Worm (Caenorhabditis elegans) whole organism, L3 larva: Measurements from ENCODE around the gene Y39A1A.24.
A peak's percentile ranks its signal among the peaks of the same experiment; 100 is the strongest.

Experiments
- R02D3.7 ChIP-seq: fragments of 150-350 bp; optimal IDR thresholded peaks from 2 replicates; lab custom pipeline; 2014; ENCODE audit warnings: missing biosample characterization, missing genetic modification characterization
- ZK546.5 ChIP-seq: sonication (generic microtip); optimal IDR thresholded peaks from 2 replicates; lab custom pipeline; 2017; ENCODE audit warnings: missing biosample characterization, missing genetic modification characterization
- aly-2 ChIP-seq: fragments of 150-350 bp; optimal IDR thresholded peaks from 2 replicates; lab custom pipeline; 2014; ENCODE audit warnings: missing biosample characterization, missing genetic modification characterization
- ceh-16 ChIP-seq: sonication (generic microtip); optimal IDR thresholded peaks from 2 replicates; lab custom pipeline; 2017; ENCODE audit warnings: missing biosample characterization, missing genetic modification characterization
- ceh-28 ChIP-seq: fragments of 150-350 bp; optimal IDR thresholded peaks from 2 replicates; lab custom pipeline; 2014; ENCODE audit warnings: missing biosample characterization, missing genetic modification reagents, missing genetic modification characterization
- ceh-82 ChIP-seq: fragments of 150-350 bp; optimal IDR thresholded peaks from 2 replicates; lab custom pipeline; 2014; ENCODE audit warnings: missing biosample characterization, missing genetic modification characterization
- ceh-9 ChIP-seq: sonication (generic microtip); optimal IDR thresholded peaks from 2 replicates; lab custom pipeline; 2018; ENCODE audit warnings: missing biosample characterization, missing genetic modification characterization
- elt-2 ChIP-seq: sonication (generic microtip); optimal IDR thresholded peaks from 2 replicates; lab custom pipeline; 2016; ENCODE audit warnings: missing genetic modification reagents, mild to moderate bottlenecking, missing genetic modification characterization, missing compliant biosample characterization
- elt-3 ChIP-seq, 3 experiments: fragments of 150-350 bp in 1 of 3; sonication (generic microtip) in 2 of 3; optimal IDR thresholded peaks; 2 replicates in 2 of 3; 4 replicates in 1 of 3; lab custom pipeline; 2014 to 2017; ENCODE audit warnings: missing biosample characterization in 3 of 3, missing genetic modification characterization in 3 of 3
- eor-1 ChIP-seq, 2 experiments: fragments of 150-350 bp; optimal IDR thresholded peaks; 2 replicates each; lab custom pipeline; 2014 to 2018; ENCODE audit warnings: missing biosample characterization in 2 of 2, missing genetic modification characterization in 2 of 2
- fkh-10 ChIP-seq: sonication (generic microtip); optimal IDR thresholded peaks from 2 replicates; lab custom pipeline; 2017; ENCODE audit warnings: missing biosample characterization, missing genetic modification reagents, missing genetic modification characterization
- fos-1 ChIP-seq: fragments of 150-350 bp; optimal IDR thresholded peaks from 2 replicates; lab custom pipeline; 2014; ENCODE audit warnings: missing biosample characterization, missing genetic modification characterization
- hmg-11 ChIP-seq: sonication (generic microtip); optimal IDR thresholded peaks from 2 replicates; lab custom pipeline; 2016; ENCODE audit warnings: missing genetic modification characterization, missing compliant biosample characterization
- jun-1 ChIP-seq: fragments of 150-350 bp; optimal IDR thresholded peaks from 2 replicates; lab custom pipeline; 2014; ENCODE audit warnings: missing biosample characterization, missing genetic modification reagents, missing genetic modification characterization
- lin-15B ChIP-seq: fragments of 150-350 bp; optimal IDR thresholded peaks from 2 replicates; lab custom pipeline; 2014; ENCODE audit warnings: missing biosample characterization, missing genetic modification characterization
- lin-39 ChIP-seq: fragments of 150-350 bp; optimal IDR thresholded peaks from 2 replicates; lab custom pipeline; 2018; ENCODE audit warnings: missing biosample characterization, missing genetic modification reagents, missing genetic modification characterization
- mml-1 ChIP-seq: fragments of 150-350 bp; sonication (generic microtip); optimal IDR thresholded peaks from 3 replicates; lab custom pipeline; 2014; ENCODE audit warnings: missing biosample characterization, missing genetic modification characterization
- nhr-11 ChIP-seq: fragments of 150-350 bp; optimal IDR thresholded peaks from 2 replicates; lab custom pipeline; 2014; ENCODE audit warnings: missing biosample characterization, missing genetic modification characterization
- nhr-23 ChIP-seq: fragments of 150-350 bp; optimal IDR thresholded peaks from 2 replicates; lab custom pipeline; 2014; ENCODE audit warnings: missing biosample characterization, missing genetic modification reagents, missing genetic modification characterization
- nhr-237 ChIP-seq: fragments of 150-350 bp; optimal IDR thresholded peaks from 2 replicates; lab custom pipeline; 2014; ENCODE audit warnings: missing biosample characterization, missing genetic modification characterization
- nhr-25 ChIP-seq: sonication (generic microtip); optimal IDR thresholded peaks from 2 replicates; lab custom pipeline; 2017; ENCODE audit warnings: missing biosample characterization, missing genetic modification characterization
- nhr-43 ChIP-seq: sonication (generic microtip); optimal IDR thresholded peaks from 2 replicates; lab custom pipeline; 2016; ENCODE audit warnings: mild to moderate bottlenecking, missing genetic modification characterization, missing compliant biosample characterization; ENCODE audit not compliant: poor library complexity, severe bottlenecking
- nhr-67 ChIP-seq: fragments of 150-350 bp; optimal IDR thresholded peaks from 2 replicates; lab custom pipeline; 2014; ENCODE audit warnings: missing biosample characterization, missing genetic modification characterization
- nhr-76 ChIP-seq: fragments of 150-350 bp; sonication (generic microtip); optimal IDR thresholded peaks from 5 replicates; lab custom pipeline; 2014; ENCODE audit warnings: missing biosample characterization, missing genetic modification characterization
- nhr-77 ChIP-seq: fragments of 150-350 bp; optimal IDR thresholded peaks from 2 replicates; lab custom pipeline; 2014; ENCODE audit warnings: missing biosample characterization, missing genetic modification characterization
- pha-4 ChIP-seq: fragments of 150-350 bp; optimal IDR thresholded peaks from 2 replicates; lab custom pipeline; 2014; ENCODE audit warnings: missing biosample characterization, missing genetic modification reagents, missing genetic modification characterization
- skn-1 ChIP-seq: fragments of 150-350 bp; optimal IDR thresholded peaks from 2 replicates; lab custom pipeline; 2014; ENCODE audit warnings: missing biosample characterization, missing genetic modification characterization
- snpc-4 ChIP-seq: fragments of 150-350 bp; optimal IDR thresholded peaks from 2 replicates; lab custom pipeline; 2014; ENCODE audit warnings: missing biosample characterization, missing genetic modification characterization
- tbx-2 ChIP-seq: sonication (generic microtip); optimal IDR thresholded peaks from 2 replicates; lab custom pipeline; 2016; ENCODE audit warnings: mild to moderate bottlenecking, missing genetic modification characterization, missing compliant biosample characterization
- unc-39 ChIP-seq: sonication (generic microtip); optimal IDR thresholded peaks from 4 replicates; lab custom pipeline; 2017; ENCODE audit warnings: missing biosample characterization, missing genetic modification characterization
- zag-1 ChIP-seq: fragments of 150-350 bp; optimal IDR thresholded peaks from 2 replicates; lab custom pipeline; 2014; ENCODE audit warnings: missing biosample characterization, missing genetic modification characterization
- ztf-11 ChIP-seq: fragments of 150-350 bp; optimal IDR thresholded peaks from 2 replicates; lab custom pipeline; 2014; ENCODE audit warnings: missing biosample characterization, missing genetic modification characterization
- ztf-4 ChIP-seq: fragments of 150-350 bp; optimal IDR thresholded peaks from 2 replicates; lab custom pipeline; 2014; ENCODE audit warnings: missing biosample characterization, missing genetic modification characterization

The Y39A1A.24 gene

ce11 chrIII:10577782-10578181 is 34.7 kb upstream of the Y39A1A.24 start:
- no peak for TF ChIP-seq ZK546.5 (tag; lab: Kevin White, UChicago)
- peak; percentile 49 for TF ChIP-seq nhr-25 (tag; lab: Kevin White, UChicago)

DNA sequence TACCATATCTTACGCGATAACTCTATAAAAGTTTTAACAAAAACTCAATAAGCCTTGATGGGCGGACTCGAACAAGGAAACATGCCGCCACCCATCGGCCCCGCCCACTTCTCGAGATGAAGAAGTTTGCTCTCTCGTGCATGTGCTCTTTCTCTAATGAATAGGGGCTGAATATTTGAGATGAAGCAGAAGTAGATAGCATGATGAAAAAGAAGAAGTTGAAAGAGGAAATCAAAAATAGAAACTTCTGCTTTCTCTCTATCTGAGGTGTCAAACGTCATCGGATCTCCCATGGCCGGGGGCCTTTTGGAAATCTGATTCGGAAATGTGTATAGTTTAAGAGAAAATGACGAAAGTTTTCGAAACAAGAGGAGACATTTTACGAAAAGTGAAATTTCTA is 33.6 kb upstream of the Y39A1A.24 start:
- no peak for TF ChIP-seq jun-1
- no peak for TF ChIP-seq tbx-2 (tag; lab: Kevin White, UChicago)
- TF ChIP-seq ztf-11 (tag; lab: Kevin White, UChicago) = no peak
- no peak for TF ChIP-seq elt-3 (tag; optimal IDR thresholded peaks at IDR 0.05; lab: Kevin White, UChicago)
- no peak for TF ChIP-seq fos-1 (tag; lab: Kevin White, UChicago)
- TF ChIP-seq skn-1 (tag; lab: Kevin White, UChicago) = no peak
- TF ChIP-seq aly-2 (tag; lab: Kevin White, UChicago) = no peak
- no peak for TF ChIP-seq pha-4
- TF ChIP-seq ceh-28 (tag; lab: Kevin White, UChicago) = no peak
- TF ChIP-seq ztf-4 (tag; lab: Kevin White, UChicago) = no peak
- no peak for TF ChIP-seq ceh-16
- TF ChIP-seq nhr-76 (tag; lab: Kevin White, UChicago) = no peak
- no peak for TF ChIP-seq mml-1 (tag; lab: Kevin White, UChicago)
- TF ChIP-seq hmg-11 = no peak

DNA sequence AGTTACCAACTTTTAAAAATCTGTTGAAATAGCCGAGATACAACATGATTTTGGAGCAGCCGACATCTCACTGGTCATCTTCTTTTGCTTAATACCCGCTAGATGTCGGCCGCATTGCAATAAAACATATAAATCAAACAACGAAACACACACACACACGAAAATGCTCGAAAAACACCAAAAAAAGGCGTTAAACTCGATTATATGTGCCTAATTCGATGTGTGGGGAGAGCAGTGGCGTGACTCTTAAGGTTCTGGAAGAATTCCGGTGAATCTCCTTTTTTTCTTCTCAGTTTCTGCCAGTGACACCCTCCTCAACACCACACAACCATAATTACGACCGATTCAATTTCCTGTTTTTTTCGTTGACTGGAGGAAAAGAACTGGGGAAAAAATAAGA is 32.2 kb upstream of the Y39A1A.24 start:
- TF ChIP-seq ceh-9 = no peak
- TF ChIP-seq snpc-4 (tag; lab: Kevin White, UChicago) = peak; percentile 24

DNA sequence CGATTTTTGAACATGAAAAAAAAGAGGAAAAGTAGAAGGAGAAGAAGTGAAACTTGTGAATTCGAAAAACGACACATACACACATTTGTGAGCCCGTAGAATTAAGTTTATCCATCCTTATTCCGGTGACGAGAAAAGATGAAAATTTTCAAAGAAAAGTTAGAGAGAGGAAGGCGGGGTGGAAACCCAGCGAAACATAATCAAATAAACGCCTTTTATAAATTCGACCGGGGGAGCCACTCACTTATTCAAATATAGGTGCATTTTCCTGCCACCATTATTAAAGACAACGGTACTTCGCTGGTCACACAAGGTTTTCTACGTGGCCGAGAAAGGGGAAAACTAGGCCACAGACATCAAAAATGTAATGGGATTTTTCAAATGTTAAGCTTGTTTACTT is 28.9 kb upstream of the Y39A1A.24 start:
- TF ChIP-seq skn-1 (tag; lab: Kevin White, UChicago) (no peak), nhr-23 (tag; lab: Kevin White, UChicago) (no peak), eor-1 (tag; optimal IDR thresholded peaks at IDR 0.05; lab: Kevin White, UChicago) (no peak), ceh-16 (no peak), ztf-4 (tag; lab: Kevin White, UChicago) (no peak), mml-1 (tag; lab: Kevin White, UChicago) (no peak), nhr-43 (tag; lab: Kevin White, UChicago) (no peak)
- TF ChIP-seq, all 47 proteins: peak for 0

ce11 chrIII:10586243-10586642 is 26.2 kb upstream of the Y39A1A.24 start, which contains the start of gene Y45F3A.5:
Gene Y45F3A.5 (minus strand): TSS chrIII:10586343.
- TF ChIP-seq nhr-237 (no peak), zag-1 (no peak), snpc-4 (tag; lab: Kevin White, UChicago) (no peak), lin-15B (tag; lab: Kevin White, UChicago) (no peak), elt-3 (tag; optimal IDR thresholded peaks at IDR 0.05; lab: Kevin White, UChicago) (no peak), lin-39 (tag; lab: Kevin White, UChicago) (no peak), nhr-25 (tag; lab: Kevin White, UChicago) (no peak)

DNA sequence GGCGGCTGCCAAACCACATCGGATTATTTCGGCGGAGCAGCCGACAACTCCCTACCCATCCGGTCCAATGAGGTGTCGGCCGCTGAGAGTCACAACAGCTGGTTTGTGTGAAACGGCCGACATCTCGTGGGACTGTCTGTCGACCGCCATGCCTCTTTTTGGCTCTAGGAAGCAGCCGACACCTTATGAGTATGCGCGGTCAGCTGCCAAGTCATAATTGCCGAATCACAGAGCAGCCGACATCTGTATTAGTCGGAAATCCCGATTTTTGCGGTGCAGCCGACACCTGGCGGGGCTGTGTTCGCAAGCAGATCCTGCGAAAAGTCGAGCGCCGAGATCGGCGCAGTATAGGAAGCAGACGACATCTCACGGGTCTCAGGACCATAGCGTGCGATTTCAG is 20.4 kb upstream of the Y39A1A.24 start:
- TF ChIP-seq nhr-77 (tag; lab: Kevin White, UChicago) (no peak), elt-3 (tag; optimal IDR thresholded peaks at IDR 0.05; lab: Kevin White, UChicago) (no peak)

- TF ChIP-seq zag-1 (no peak), ztf-4 (tag; lab: Kevin White, UChicago) (no peak), elt-3 (tag; optimal IDR thresholded peaks at IDR 0.05; lab: Kevin White, UChicago) (no peak), R02D3.7 (no peak), elt-2 (tag; lab: Kevin White, UChicago) (no peak)
- TF ChIP-seq, all 47 proteins: peak for 0
These were observed 19.7 kb upstream of the Y39A1A.24 start, which contains the start of gene Y45F3A.8 for ce11 chrIII:10592729-10593128. Gene Y45F3A.8 (minus strand): TSS chrIII:10592829.

- TF ChIP-seq fos-1 (tag; lab: Kevin White, UChicago) = no peak
- no peak for TF ChIP-seq lin-15B (tag; lab: Kevin White, UChicago)
- no peak for TF ChIP-seq hmg-11
- TF ChIP-seq nhr-67 (tag; lab: Kevin White, UChicago) = no peak
- no peak for TF ChIP-seq lin-39 (tag; lab: Kevin White, UChicago)
- no peak for TF ChIP-seq ceh-16
- TF ChIP-seq nhr-11 (tag; lab: Kevin White, UChicago) = no peak
- no peak for TF ChIP-seq fkh-10 (GFP tag; lab: Kevin White, UChicago)
- TF ChIP-seq snpc-4 (tag; lab: Kevin White, UChicago) = no peak
- no peak for TF ChIP-seq zag-1
- TF ChIP-seq ceh-82 (tag; lab: Kevin White, UChicago) = no peak
- TF ChIP-seq unc-39 = no peak
These were observed 17.4 kb upstream of the Y39A1A.24 start, which contains the start of gene Y45F3A.9 for ce11 chrIII:10595066-10595465. Gene Y45F3A.9 (minus strand): TSS chrIII:10595166.
